Worm (Caenorhabditis elegans) whole organism, L1 larva: ENCODE results near the gene phf-32.

Experiments used
- C04F5.9 ChIP-seq: sonication (generic microtip); optimal IDR thresholded peaks from 2 replicates; lab custom pipeline; 2016; ENCODE audit warnings: missing genetic modification characterization, missing compliant biosample characterization
- Y116A8C.19 ChIP-seq: sonication (generic microtip); optimal IDR thresholded peaks from 2 replicates; lab custom pipeline; 2016; ENCODE audit warnings: missing compliant biosample characterization, missing genetic modification characterization, borderline replicate concordance
- alr-1 ChIP-seq: fragments of 200-800 bp; sonication (Bioruptor generic); optimal IDR thresholded peaks from 2 replicates; lab custom pipeline; 2018; ENCODE audit warnings: borderline replicate concordance, mild to moderate bottlenecking, missing genetic modification characterization, missing compliant biosample characterization
- dsc-1 ChIP-seq: sonication (generic microtip); optimal IDR thresholded peaks from 2 replicates; lab custom pipeline; 2016; ENCODE audit warnings: mild to moderate bottlenecking, missing genetic modification characterization, missing compliant biosample characterization
- egl-13 ChIP-seq: sonication (generic microtip); optimal IDR thresholded peaks from 2 replicates; lab custom pipeline; 2016; ENCODE audit warnings: missing genotype, missing genetic modification reagents, missing genetic modification characterization, missing compliant biosample characterization
- elt-2 ChIP-seq: sonication (generic microtip); optimal IDR thresholded peaks from 2 replicates; lab custom pipeline; 2016; ENCODE audit warnings: missing genetic modification characterization, mild to moderate bottlenecking, inconsistent platforms, missing compliant biosample characterization, missing genetic modification reagents
- fkh-10 ChIP-seq: sonication (generic microtip); optimal IDR thresholded peaks from 2 replicates; lab custom pipeline; 2017; ENCODE audit warnings: missing biosample characterization, missing genetic modification reagents, missing genetic modification characterization
- nhr-71 ChIP-seq: sonication (generic microtip); optimal IDR thresholded peaks from 2 replicates; lab custom pipeline; 2016; ENCODE audit warnings: mild to moderate bottlenecking, missing genetic modification characterization, moderate library complexity, missing compliant biosample characterization
- nhr-90 ChIP-seq: sonication (generic microtip); optimal IDR thresholded peaks from 2 replicates; lab custom pipeline; 2016; ENCODE audit warnings: mild to moderate bottlenecking, missing genetic modification characterization, missing compliant biosample characterization; ENCODE audit not compliant: poor library complexity
- sox-4 ChIP-seq: sonication (generic microtip); optimal IDR thresholded peaks from 2 replicates; lab custom pipeline; 2016; ENCODE audit warnings: missing genetic modification characterization, missing compliant biosample characterization
- tlp-1 ChIP-seq: fragments of 150-350 bp; optimal IDR thresholded peaks from 2 replicates; lab custom pipeline; 2014; ENCODE audit warnings: missing biosample characterization, missing genetic modification characterization
- unc-130 ChIP-seq: fragments of 150-350 bp; optimal IDR thresholded peaks from 2 replicates; lab custom pipeline; 2017; ENCODE audit warnings: missing biosample characterization, missing genetic modification characterization, inconsistent platforms
- unc-30 ChIP-seq: sonication (generic microtip); optimal IDR thresholded peaks from 2 replicates; lab custom pipeline; 2017; ENCODE audit warnings: missing biosample characterization, missing genetic modification characterization

phf-32 gene

DNA sequence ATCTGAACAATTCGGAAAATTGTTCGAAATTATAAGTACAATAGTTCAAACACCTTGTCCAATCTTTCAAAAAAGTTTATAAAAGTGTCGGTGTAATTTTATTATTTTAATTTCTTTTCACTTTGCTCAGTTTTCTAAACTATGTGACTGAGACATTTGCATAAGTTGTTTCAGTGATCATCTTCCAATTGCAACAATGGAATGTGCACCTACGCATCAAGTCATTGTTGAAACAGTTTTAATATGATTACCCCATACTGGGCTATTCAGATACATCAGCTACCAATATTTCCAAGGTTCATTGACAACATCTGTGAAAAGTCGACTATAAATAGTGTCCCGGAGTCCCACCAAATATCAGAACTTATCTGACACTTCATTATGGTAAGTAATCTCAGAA is 50.5 kb downstream of the phf-32 start, which contains the start of gene nspc-13:
Gene nspc-13, plus strand, starts transcription at position 301 of the 400 bp plus-strand sequence.
- TF ChIP-seq nhr-71 (tag; lab: Kevin White, UChicago) = no peak
- no peak for TF ChIP-seq alr-1 (tag; lab: Kevin White, UChicago)
- TF ChIP-seq nhr-90 (tag; lab: Kevin White, UChicago) = no peak
- no peak for TF ChIP-seq unc-130 (tag; lab: Kevin White, UChicago)
- no peak for TF ChIP-seq egl-13 (tag; lab: Kevin White, UChicago)
- TF ChIP-seq sox-4 = no peak
- TF ChIP-seq C04F5.9 (tag; lab: Kevin White, UChicago) = no peak
- TF ChIP-seq tlp-1 (tag; lab: Kevin White, UChicago) = no peak
- no peak for TF ChIP-seq Y116A8C.19 (tag; lab: Kevin White, UChicago)
- TF ChIP-seq fkh-10 (GFP tag; lab: Kevin White, UChicago) = no peak
- TF ChIP-seq dsc-1 (tag; lab: Kevin White, UChicago) = no peak
- no peak for TF ChIP-seq elt-2 (tag; lab: Kevin White, UChicago)
- TF ChIP-seq unc-30 (tag; lab: Kevin White, UChicago) = no peak
